Fruit fly (Drosophila melanogaster): ENCODE results near the gene Stip1.

Gene Stip1

dm6 chr2L:294452-295362, at the start of gene Stip1, which contains the start of gene U2af38 (continued):
- TF ChIP-seq ap (GFP tag; IDR thresholded peaks at IDR 0.05) (no peak), CoRest (tag; optimal IDR thresholded peaks at IDR 0.05) (peak; percentile 29), NC2α (GFP tag; optimal IDR thresholded peaks at IDR 0.05) (no peak), BtbVII (GFP tag; optimal IDR thresholded peaks at IDR 0.05) (no peak), HmgZ (tag; optimal IDR thresholded peaks at IDR 0.05) (peak; percentile 29), CG12236 (GFP tag; optimal IDR thresholded peaks at IDR 0.05) (no peak), HLH3B (GFP tag; IDR thresholded peaks at IDR 0.05) (no peak), CG13624 (GFP tag; optimal IDR thresholded peaks at IDR 0.05) (no peak), CG10565 (GFP tag; optimal IDR thresholded peaks at IDR 0.05) (no peak), sob (GFP tag; IDR thresholded peaks at IDR 0.05) (no peak; the same call in 1 of the 2 replicates), inv (GFP tag; IDR thresholded peaks at IDR 0.05; ENCODE audit: partially characterized antibody) (no peak), dpn (GFP tag; optimal IDR thresholded peaks at IDR 0.05) (peak in 1 of 2 experiments; percentile 2), p53 (GFP tag; optimal IDR thresholded peaks at IDR 0.05) (no peak), vnd (GFP tag; IDR thresholded peaks at IDR 0.05; ENCODE audit: partially characterized antibody) (peak; percentile 58; the same call in 1 of the 3 replicates), Adf1 (GFP tag; IDR thresholded peaks at IDR 0.05) (no peak), Lhr (GFP tag; optimal IDR thresholded peaks at IDR 0.05) (peak; percentile 35), CG16863 (GFP tag; optimal IDR thresholded peaks at IDR 0.05) (no peak), Vsx1 (GFP tag; optimal IDR thresholded peaks at IDR 0.05) (no peak), ash1 (GFP tag; optimal IDR thresholded peaks at IDR 0.05) (no peak), kay (GFP tag; optimal IDR thresholded peaks at IDR 0.05) (no peak), D (optimal IDR thresholded peaks at IDR 0.05) (no peak), D (GFP tag; optimal IDR thresholded peaks at IDR 0.05) (no peak), CG7271 (tag; optimal IDR thresholded peaks at IDR 0.05) (no peak), CG11247 (GFP tag; IDR thresholded peaks at IDR 0.05) (no peak), CG10654 (GFP tag; optimal IDR thresholded peaks at IDR 0.05) (peak; percentile 30), CG17186 (GFP tag; optimal IDR thresholded peaks at IDR 0.05) (no peak), CG4854 (GFP tag; optimal IDR thresholded peaks at IDR 0.05) (no peak), ind (GFP tag; optimal IDR thresholded peaks at IDR 0.05) (peak; percentile 4), CG14667 (GFP tag; IDR thresholded peaks at IDR 0.05) (no peak), CG5245 (GFP tag; optimal IDR thresholded peaks at IDR 0.05) (no peak), mld (GFP tag; IDR thresholded peaks at IDR 0.05; ENCODE audit: partially characterized antibody) (no peak; the same call in 2 of the 3 replicates), CG13894 (tag; optimal IDR thresholded peaks at IDR 0.05) (peak; percentile 63), Bdp1 (GFP tag; optimal IDR thresholded peaks at IDR 0.05) (no peak), crc (GFP tag; optimal IDR thresholded peaks at IDR 0.05) (no peak), CG12299 (tag; optimal IDR thresholded peaks at IDR 0.05) (no peak), Pdp1 (GFP tag; optimal IDR thresholded peaks at IDR 0.05) (peak in 1 of 2 experiments; percentile 11), CG11723 (GFP tag; optimal IDR thresholded peaks at IDR 0.05) (no peak), Bgb (GFP tag; IDR thresholded peaks at IDR 0.05; ENCODE audit: partially characterized antibody) (peak; percentile 62), gce (GFP tag; IDR thresholded peaks at IDR 0.05) (no peak), CG30403 (GFP tag; optimal IDR thresholded peaks at IDR 0.05) (peak; percentile 28), CG15269 (tag; optimal IDR thresholded peaks at IDR 0.05) (peak; percentile 34), CG17361 (GFP tag; IDR thresholded peaks at IDR 0.05) (peak; percentile 58; the same call in 2 of the 3 replicates), Asciz (GFP tag; optimal IDR thresholded peaks at IDR 0.05) (no peak), CG15514 (GFP tag; optimal IDR thresholded peaks at IDR 0.05) (peak; percentile 75), vfl (GFP tag; optimal IDR thresholded peaks at IDR 0.05) (peak; percentile 12), Side (GFP tag; optimal IDR thresholded peaks at IDR 0.05) (no peak), otp (GFP tag; IDR thresholded peaks at IDR 0.05) (no peak), HHEX (GFP tag; optimal IDR thresholded peaks at IDR 0.05) (no peak), bcd (GFP tag; optimal IDR thresholded peaks at IDR 0.05) (no peak)
